Worm (Caenorhabditis elegans) whole organism, mixed stage, embryonic: Measurements from ENCODE around the gene mop-25.2.
"Not testable (repeated sequence)": the region's sequence is repeated elsewhere in the genome, so short reads cannot be mapped to it uniquely, and the experiment has no call there.

Experiments used
- M03D4.4 ChIP-seq: sonication (generic microtip); optimal IDR thresholded peaks from 2 replicates; lab custom pipeline; 2017; ENCODE audit warnings: mild to moderate bottlenecking, missing genetic modification characterization, missing compliant biosample characterization
- bed-3 ChIP-seq: fragments of 200-800 bp; sonication (Bioruptor generic); optimal IDR thresholded peaks from 3 replicates; lab custom pipeline; 2018; ENCODE audit warnings: mild to moderate bottlenecking, missing genetic modification characterization, moderate library complexity, missing compliant biosample characterization
- blmp-1 ChIP-seq: fragments of 150-350 bp; optimal IDR thresholded peaks from 2 replicates; lab custom pipeline; 2014; ENCODE audit warnings: missing biosample characterization, missing genetic modification characterization
- ceh-39 ChIP-seq: fragments of 150-350 bp; optimal IDR thresholded peaks from 2 replicates; lab custom pipeline; 2014; ENCODE audit warnings: missing biosample characterization, missing genetic modification characterization
- ceh-43 ChIP-seq: fragments of 200-800 bp; sonication (Bioruptor generic); optimal IDR thresholded peaks from 2 replicates; lab custom pipeline; 2018; ENCODE audit warnings: mild to moderate bottlenecking, missing genetic modification characterization, moderate library complexity, missing compliant biosample characterization
- ceh-83 ChIP-seq: fragments of 200-800 bp; sonication (Bioruptor generic); optimal IDR thresholded peaks from 2 replicates; lab custom pipeline; 2018; ENCODE audit warnings: mild to moderate bottlenecking, missing genetic modification characterization, missing compliant biosample characterization
- cnd-1 ChIP-seq: fragments of 200-800 bp; sonication (Bioruptor generic); optimal IDR thresholded peaks from 2 replicates; lab custom pipeline; 2018; ENCODE audit warnings: mild to moderate bottlenecking, missing genetic modification characterization, missing compliant biosample characterization
- drap-1 ChIP-seq: fragments of 200-800 bp; sonication (Bioruptor generic); optimal IDR thresholded peaks from 3 replicates; lab custom pipeline; 2018; ENCODE audit warnings: mild to moderate bottlenecking, missing genetic modification characterization, missing compliant biosample characterization
- elt-1 ChIP-seq: sonication (generic microtip); optimal IDR thresholded peaks from 2 replicates; lab custom pipeline; 2017; ENCODE audit warnings: missing genetic modification characterization, mild to moderate bottlenecking, missing compliant biosample characterization, antibody characterized with exemption, moderate library complexity, borderline replicate concordance; ENCODE audit not compliant: insufficient read depth
- elt-3 ChIP-seq: fragments of 150-350 bp; optimal IDR thresholded peaks from 2 replicates; lab custom pipeline; 2014; ENCODE audit warnings: missing biosample characterization, missing genetic modification characterization
- flh-1 ChIP-seq: fragments of 200-800 bp; sonication (Bioruptor generic); optimal IDR thresholded peaks from 2 replicates; lab custom pipeline; 2018; ENCODE audit warnings: mild to moderate bottlenecking, missing genetic modification characterization, moderate library complexity, missing compliant biosample characterization
- ham-2 ChIP-seq: fragments of 200-800 bp; sonication (Bioruptor generic); optimal IDR thresholded peaks from 2 replicates; lab custom pipeline; 2018; ENCODE audit warnings: mild to moderate bottlenecking, missing genetic modification characterization, missing compliant biosample characterization
- hlh-1 ChIP-seq: fragments of 150-350 bp; optimal IDR thresholded peaks from 2 replicates; lab custom pipeline; 2014; ENCODE audit warnings: missing biosample characterization, missing genetic modification reagents, missing genetic modification characterization
- lin-13 ChIP-seq: fragments of 150-350 bp; optimal IDR thresholded peaks from 2 replicates; lab custom pipeline; 2014; ENCODE audit warnings: missing biosample characterization, missing genetic modification characterization
- lin-32 ChIP-seq: fragments of 200-800 bp; sonication (Bioruptor generic); optimal IDR thresholded peaks from 2 replicates; lab custom pipeline; 2018; ENCODE audit warnings: mild to moderate bottlenecking, missing genetic modification characterization, missing compliant biosample characterization
- mep-1 ChIP-seq: fragments of 150-350 bp; optimal IDR thresholded peaks from 2 replicates; lab custom pipeline; 2017; ENCODE audit warnings: missing biosample characterization, missing genetic modification reagents, missing genetic modification characterization, inconsistent platforms
- mls-2 ChIP-seq: sonication (generic microtip); optimal IDR thresholded peaks from 2 replicates; lab custom pipeline; 2016; ENCODE audit warnings: mild to moderate bottlenecking, missing genetic modification characterization, moderate library complexity, missing compliant biosample characterization
- nhr-12 ChIP-seq: fragments of 150-350 bp; optimal IDR thresholded peaks from 2 replicates; lab custom pipeline; 2014; ENCODE audit warnings: missing biosample characterization, missing genetic modification characterization
- nhr-2 ChIP-seq: fragments of 150-350 bp; optimal IDR thresholded peaks from 2 replicates; lab custom pipeline; 2014; ENCODE audit warnings: missing biosample characterization, missing genetic modification characterization
- nhr-237 ChIP-seq: fragments of 150-350 bp; optimal IDR thresholded peaks from 2 replicates; lab custom pipeline; 2014; ENCODE audit warnings: missing biosample characterization, missing genetic modification characterization
- nhr-28 ChIP-seq: fragments of 150-350 bp; optimal IDR thresholded peaks from 2 replicates; lab custom pipeline; 2014; ENCODE audit warnings: missing biosample characterization, missing genetic modification characterization
- nhr-76 ChIP-seq: sonication (generic microtip); optimal IDR thresholded peaks from 2 replicates; lab custom pipeline; 2017; ENCODE audit warnings: missing biosample characterization, missing genetic modification characterization
- pha-4 ChIP-seq: fragments of 150-350 bp; optimal IDR thresholded peaks from 2 replicates; lab custom pipeline; 2018; ENCODE audit warnings: missing biosample characterization, missing genetic modification reagents, missing genetic modification characterization
- sem-2 ChIP-seq: fragments of 200-800 bp; sonication (Bioruptor generic); optimal IDR thresholded peaks from 2 replicates; lab custom pipeline; 2018; ENCODE audit warnings: mild to moderate bottlenecking, missing genetic modification characterization, missing compliant biosample characterization
- snpc-4 ChIP-seq: fragments of 150-350 bp; optimal IDR thresholded peaks from 2 replicates; lab custom pipeline; 2014; ENCODE audit warnings: missing biosample characterization, missing genetic modification characterization
- sptf-1 ChIP-seq: sonication (generic microtip); optimal IDR thresholded peaks from 2 replicates; lab custom pipeline; 2017; ENCODE audit warnings: mild to moderate bottlenecking, missing genetic modification characterization, moderate library complexity, missing compliant biosample characterization
- tbx-8 ChIP-seq: fragments of 200-800 bp; sonication (Bioruptor generic); optimal IDR thresholded peaks from 2 replicates; lab custom pipeline; 2018; ENCODE audit warnings: mild to moderate bottlenecking, missing genetic modification characterization, moderate library complexity, missing compliant biosample characterization
- unc-120 ChIP-seq: sonication (generic microtip); optimal IDR thresholded peaks from 2 replicates; lab custom pipeline; 2017; ENCODE audit warnings: missing genetic modification characterization, missing compliant biosample characterization; ENCODE audit not compliant: poor library complexity, severe bottlenecking
- unc-62 ChIP-seq: fragments of 150-350 bp; optimal IDR thresholded peaks from 2 replicates; lab custom pipeline; 2014; ENCODE audit warnings: missing biosample characterization, missing genetic modification reagents, missing genetic modification characterization
- zip-8 ChIP-seq: fragments of 150-350 bp; optimal IDR thresholded peaks from 2 replicates; lab custom pipeline; 2014; ENCODE audit warnings: missing biosample characterization, missing genetic modification characterization

The mop-25.2 gene

DNA sequence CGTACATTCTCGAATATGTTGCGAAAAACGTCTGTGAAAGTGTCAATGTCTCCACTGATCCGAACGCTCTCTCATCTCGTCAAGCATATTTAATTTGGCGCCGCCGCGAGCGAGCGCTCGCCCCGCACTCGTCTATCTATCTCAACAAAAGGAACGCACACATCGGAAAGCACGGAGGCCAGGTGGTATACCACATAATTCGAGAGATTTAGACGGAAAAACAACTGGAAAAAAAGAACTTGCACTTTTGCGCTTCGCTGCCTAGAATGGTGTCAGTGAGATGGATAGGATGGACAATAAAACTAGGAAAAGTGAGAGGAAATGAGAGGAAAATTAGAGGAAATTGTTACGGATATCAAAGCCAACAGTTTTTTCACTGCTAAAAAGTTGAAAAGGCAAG is 25.7 kb upstream of the mop-25.2 start:
- no peak for TF ChIP-seq bed-3 (GFP tag; lab: Kevin White, UChicago)
- TF ChIP-seq nhr-237 (tag; lab: Kevin White, UChicago), result no peak
- TF ChIP-seq nhr-2 (tag; lab: Kevin White, UChicago), result no peak
- no peak for TF ChIP-seq drap-1 (GFP tag; lab: Kevin White, UChicago)
- TF ChIP-seq ceh-39, result no peak
- TF ChIP-seq mls-2, result no peak
- no peak for TF ChIP-seq cnd-1
- TF ChIP-seq nhr-28 (tag; lab: Kevin White, UChicago), result no peak
- TF ChIP-seq unc-120 (tag; lab: Kevin White, UChicago), result no peak
- TF ChIP-seq unc-62 (GFP tag; lab: Kevin White, UChicago), result no peak
- TF ChIP-seq elt-1 (tag; lab: Kevin White, UChicago), result no peak

- no peak for TF ChIP-seq mep-1
- TF ChIP-seq ceh-83 (GFP tag; lab: Kevin White, UChicago), result no peak
- TF ChIP-seq lin-13, result no peak
- no peak for TF ChIP-seq sem-2 (GFP tag; lab: Kevin White, UChicago)
- TF ChIP-seq M03D4.4 (tag; lab: Kevin White, UChicago), result no peak
- TF ChIP-seq elt-1 (tag; lab: Kevin White, UChicago), result no peak
- no peak for TF ChIP-seq ham-2 (GFP tag; lab: Kevin White, UChicago)
- no peak for TF ChIP-seq nhr-237 (tag; lab: Kevin White, UChicago)
- TF ChIP-seq flh-1 (GFP tag; lab: Kevin White, UChicago), result no peak
- no peak for TF ChIP-seq sptf-1 (tag; lab: Kevin White, UChicago)
- no peak for TF ChIP-seq mls-2
- no peak for TF ChIP-seq ceh-43
- TF ChIP-seq elt-3 (tag; lab: Kevin White, UChicago), result no peak
- no peak for TF ChIP-seq nhr-76 (tag; lab: Kevin White, UChicago)
- TF ChIP-seq bed-3 (GFP tag; lab: Kevin White, UChicago), result no peak
- no peak for TF ChIP-seq drap-1 (GFP tag; lab: Kevin White, UChicago)
- no peak for TF ChIP-seq blmp-1 (tag; lab: Kevin White, UChicago)
- no peak for TF ChIP-seq ceh-39
These were observed 25.0 kb upstream of the mop-25.2 start for ce11 chrII:9728506-9728905.

DNA sequence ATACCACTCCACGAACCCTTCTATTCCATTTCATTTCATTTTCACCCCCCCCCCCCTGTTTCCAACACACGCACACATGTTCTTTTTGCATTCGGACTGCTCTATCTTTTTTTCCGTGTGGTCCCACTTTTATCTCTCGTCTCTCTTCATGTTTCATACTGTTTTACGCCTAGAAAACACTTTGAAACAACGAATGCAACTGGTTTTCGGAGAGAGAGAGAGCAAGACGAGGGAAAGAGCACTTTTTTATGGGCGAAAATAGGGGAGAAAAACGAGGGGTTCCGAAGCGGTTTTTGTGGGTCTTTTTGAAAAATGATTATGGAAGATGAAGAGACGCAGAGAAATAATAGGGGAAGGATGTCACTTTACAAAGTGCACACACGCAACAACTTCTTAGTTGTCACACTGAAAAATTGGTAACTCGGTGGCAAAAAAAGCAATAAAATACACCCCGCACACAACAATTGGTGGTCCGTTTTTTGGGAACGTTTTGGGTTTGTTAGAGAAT is 23.7 kb upstream of the mop-25.2 start:
- TF ChIP-seq drap-1 (GFP tag; lab: Kevin White, UChicago) (no peak), hlh-1 (tag; lab: Kevin White, UChicago) (peak; percentile 0), ceh-39 (no peak)

DNA sequence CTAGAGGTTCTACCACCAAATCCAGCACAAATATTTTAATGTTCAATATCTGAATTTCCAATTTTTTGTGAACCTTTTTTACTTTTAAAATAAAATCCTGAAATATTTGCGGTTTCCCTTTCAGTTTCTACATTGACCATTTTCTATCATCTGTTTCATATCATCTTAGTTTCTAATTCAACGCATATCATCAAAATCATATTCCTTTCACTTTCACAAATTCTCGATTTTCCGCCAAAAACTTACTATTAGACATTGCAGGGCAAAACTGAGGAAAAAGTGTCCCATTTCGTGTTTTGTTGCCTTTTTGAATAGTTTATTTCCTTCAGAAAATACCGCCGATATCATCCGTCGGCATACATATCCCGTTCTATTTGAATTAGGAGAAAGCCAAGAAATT is 21.6 kb upstream of the mop-25.2 start:
- TF ChIP-seq blmp-1 (tag; lab: Kevin White, UChicago) (peak; percentile 57), nhr-237 (tag; lab: Kevin White, UChicago) (no peak)

DNA sequence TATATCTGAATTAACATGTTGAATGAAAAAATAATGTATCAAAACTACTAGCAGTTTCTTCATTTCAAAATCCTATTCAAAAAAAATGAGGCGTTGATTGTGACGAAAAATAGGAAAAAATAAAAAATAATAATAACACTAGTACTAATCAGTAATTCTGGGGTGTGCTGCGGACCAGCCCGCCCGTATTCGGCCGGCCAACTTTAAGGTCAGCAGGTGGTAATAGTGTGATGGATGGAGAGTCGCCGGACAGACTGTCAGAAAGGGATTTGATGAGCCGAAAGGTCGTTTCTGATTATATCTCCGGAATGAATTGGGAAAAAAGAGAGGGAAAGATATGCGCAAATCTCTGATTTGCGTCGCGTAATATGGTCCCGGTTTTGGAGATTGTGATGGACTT is 21.0 kb upstream of the mop-25.2 start, which contains the start of gene cutl-2:
Gene cutl-2 (minus strand): TSS at position 210 of the 400 bp plus-strand sequence.
- peak; percentile 91 for TF ChIP-seq nhr-2 (tag; lab: Kevin White, UChicago)
- TF ChIP-seq elt-1 (tag; lab: Kevin White, UChicago), result peak; percentile 79
- no peak for TF ChIP-seq sem-2 (GFP tag; lab: Kevin White, UChicago)

ce11 chrII:9718631-9719252 is 15.2 kb upstream of the mop-25.2 start, which contains the start of gene Y53C12A.11:
Gene Y53C12A.11 (minus strand): TSS chrII:9718698.
- TF ChIP-seq flh-1 (GFP tag; lab: Kevin White, UChicago); drap-1 (GFP tag; lab: Kevin White, UChicago); snpc-4 (tag; lab: Kevin White, UChicago): not testable (repeated sequence)

ce11 chrII:9717904-9718303 is 14.4 kb upstream of the mop-25.2 start, which contains the start of gene Y53C12A.6:
Gene Y53C12A.6 (minus strand): TSS chrII:9718004.
- no peak for TF ChIP-seq ceh-43
- TF ChIP-seq lin-32, result no peak
- no peak for TF ChIP-seq nhr-2 (tag; lab: Kevin White, UChicago)
- TF ChIP-seq zip-8, result no peak
- TF ChIP-seq hlh-1 (tag; lab: Kevin White, UChicago), result no peak
- TF ChIP-seq sptf-1 (tag; lab: Kevin White, UChicago), result no peak
- no peak for TF ChIP-seq pha-4 (tag; lab: Kevin White, UChicago)
- TF ChIP-seq ham-2 (GFP tag; lab: Kevin White, UChicago), result no peak
- no peak for TF ChIP-seq snpc-4 (tag; lab: Kevin White, UChicago)
- no peak for TF ChIP-seq nhr-12 (tag; lab: Kevin White, UChicago)
- TF ChIP-seq ceh-83 (GFP tag; lab: Kevin White, UChicago), result no peak
- no peak for TF ChIP-seq sem-2 (GFP tag; lab: Kevin White, UChicago)
- no peak for TF ChIP-seq elt-3 (tag; lab: Kevin White, UChicago)
- no peak for TF ChIP-seq tbx-8 (GFP tag; lab: Kevin White, UChicago)
- no peak for TF ChIP-seq nhr-76 (tag; lab: Kevin White, UChicago)
- no peak for TF ChIP-seq unc-62 (GFP tag; lab: Kevin White, UChicago)
- no peak for TF ChIP-seq elt-1 (tag; lab: Kevin White, UChicago)
- no peak for TF ChIP-seq drap-1 (GFP tag; lab: Kevin White, UChicago)
